Fruit fly (Drosophila melanogaster): ENCODE measurements around the gene CG2680.
A peak's percentile ranks its signal among the peaks of the same experiment; 100 is the strongest.

The CG2680 gene

DNA sequence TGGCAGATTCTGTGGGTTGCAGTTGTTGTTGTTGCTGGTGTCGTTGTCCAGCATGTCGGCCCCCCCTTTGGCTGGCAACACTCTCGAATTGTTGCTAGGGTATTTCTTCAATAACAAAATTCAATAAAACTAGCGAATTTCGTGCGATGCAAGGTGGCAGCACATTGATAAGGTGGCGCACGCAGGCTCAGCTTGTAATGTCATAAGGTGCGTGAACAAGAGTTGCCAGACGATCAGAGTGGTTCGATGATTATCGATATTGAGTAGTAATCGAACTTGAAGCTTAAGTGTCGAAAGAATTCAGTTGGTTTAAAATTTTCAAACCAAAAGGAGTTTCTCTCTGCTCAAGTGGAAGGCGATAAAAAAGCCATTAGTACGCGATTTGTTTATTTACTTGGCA, 12.9 kb upstream of the CG2680 start, which contains the start of gene CG2701 (continued):
- no peak for TF ChIP-seq MTF-1 (GFP tag; optimal IDR thresholded peaks at IDR 0.05; ENCODE audit: borderline replicate concordance)
- no peak for TF ChIP-seq CG32767 (GFP tag; IDR thresholded peaks at IDR 0.05)
- TF ChIP-seq D19B (GFP tag; optimal IDR thresholded peaks at IDR 0.05) = no peak
- TF ChIP-seq CG6854 (GFP tag; optimal IDR thresholded peaks at IDR 0.05) = no peak
- peak; percentile 67 for TF ChIP-seq ewg (GFP tag; optimal IDR thresholded peaks at IDR 0.05)
- peak; percentile 41; the same call in 1 of the 2 replicates for TF ChIP-seq CG3847 (GFP tag; IDR thresholded peaks at IDR 0.05)
- peak; percentile 39 for TF ChIP-seq her (GFP tag; optimal IDR thresholded peaks at IDR 0.05)
- TF ChIP-seq CG16813 (GFP tag; IDR thresholded peaks at IDR 0.05; ENCODE audit: partially characterized antibody) = peak; percentile 65
- TF ChIP-seq bbx (GFP tag; IDR thresholded peaks at IDR 0.05; ENCODE audit: partially characterized antibody) = peak; percentile 79
- peak; percentile 56; the same call in 1 of the 2 replicates for TF ChIP-seq hbn (GFP tag; IDR thresholded peaks at IDR 0.05; ENCODE audit: partially characterized antibody)
- no peak for TF ChIP-seq ap (GFP tag; IDR thresholded peaks at IDR 0.05)
- TF ChIP-seq nmo (GFP tag; optimal IDR thresholded peaks at IDR 0.05) = peak; percentile 13
- peak; percentile 2 for TF ChIP-seq CTCF (GFP tag; optimal IDR thresholded peaks at IDR 0.05)
- peak; percentile 13; the same call in 1 of the 4 replicates for TF ChIP-seq Gug (GFP tag; IDR thresholded peaks at IDR 0.05)
- peak; percentile 69 for TF ChIP-seq Dp (GFP tag; optimal IDR thresholded peaks at IDR 0.05)
- TF ChIP-seq sna (GFP tag; IDR thresholded peaks at IDR 0.05; ENCODE audit: partially characterized antibody) = peak; percentile 51; the same call in 1 of the 2 replicates
- TF ChIP-seq Dbx (GFP tag; IDR thresholded peaks at IDR 0.05) = 0 out of 3 replicates have a peak, but pooled peaks have one; percentile 36
- TF ChIP-seq phol (tag; optimal IDR thresholded peaks at IDR 0.05) = peak; percentile 11
- TF ChIP-seq CG14710 (tag; optimal IDR thresholded peaks at IDR 0.05) = peak; percentile 32
- peak; percentile 18 for TF ChIP-seq CG13624 (GFP tag; optimal IDR thresholded peaks at IDR 0.05)
- TF ChIP-seq ind (GFP tag; optimal IDR thresholded peaks at IDR 0.05) = peak; percentile 21
- peak; percentile 11 for TF ChIP-seq HLH54F (GFP tag; optimal IDR thresholded peaks at IDR 0.05)
- TF ChIP-seq CG6689 (GFP tag; IDR thresholded peaks at IDR 0.05) = peak; percentile 99
- no peak for TF ChIP-seq CG1024 (GFP tag; IDR thresholded peaks at IDR 0.05)
- TF ChIP-seq CG10267 (tag; optimal IDR thresholded peaks at IDR 0.05) = peak; percentile 9
- TF ChIP-seq YL-1 (GFP tag; optimal IDR thresholded peaks at IDR 0.05) = peak; percentile 57
- no peak for TF ChIP-seq vfl (GFP tag; optimal IDR thresholded peaks at IDR 0.05)
- peak; percentile 44 for TF ChIP-seq dm (GFP tag; optimal IDR thresholded peaks at IDR 0.05)
- peak; percentile 92 for TF ChIP-seq Dref (GFP tag; IDR thresholded peaks at IDR 0.05)
- peak; percentile 12 for TF ChIP-seq Elba2 (GFP tag; optimal IDR thresholded peaks at IDR 0.05)
- peak; percentile 85 for TF ChIP-seq pzg (GFP tag; optimal IDR thresholded peaks at IDR 0.05)
- peak; percentile 78 for TF ChIP-seq Neu2 (GFP tag; optimal IDR thresholded peaks at IDR 0.05; ENCODE audit: borderline replicate concordance)
- no peak for TF ChIP-seq hth (optimal IDR thresholded peaks at IDR 0.05)
- TF ChIP-seq CG14050 (GFP tag; IDR thresholded peaks at IDR 0.05) = no peak
- no peak for TF ChIP-seq CG3726 (GFP tag; IDR thresholded peaks at IDR 0.05)
- TF ChIP-seq ERR (GFP tag; optimal IDR thresholded peaks at IDR 0.05) = peak; percentile 6
- peak; percentile 54; the same call in 2 of the 3 replicates for TF ChIP-seq vnd (GFP tag; IDR thresholded peaks at IDR 0.05; ENCODE audit: partially characterized antibody)
- no peak for TF ChIP-seq tll (GFP tag; optimal IDR thresholded peaks at IDR 0.05)
- TF ChIP-seq hb (GFP tag; IDR thresholded peaks at IDR 0.05; ENCODE audit: partially characterized antibody) = peak; percentile 61; the same call in 1 of the 3 replicates
- peak; percentile 35 for TF ChIP-seq mam (GFP tag; optimal IDR thresholded peaks at IDR 0.05)
- peak; percentile 58 for TF ChIP-seq inv (GFP tag; IDR thresholded peaks at IDR 0.05; ENCODE audit: partially characterized antibody)
- peak; percentile 25 for TF ChIP-seq jumu (GFP tag; optimal IDR thresholded peaks at IDR 0.05)
- TF ChIP-seq CG8765 (GFP tag; IDR thresholded peaks at IDR 0.05) = no peak
- TF ChIP-seq Ets65A (GFP tag) = peak; percentile 88
- TF ChIP-seq CG15514 (GFP tag; optimal IDR thresholded peaks at IDR 0.05) = peak; percentile 96
- TF ChIP-seq Hr39 (optimal IDR thresholded peaks at IDR 0.05) = no peak
- TF ChIP-seq CG8944 (GFP tag; optimal IDR thresholded peaks at IDR 0.05) = peak; percentile 24
- TF ChIP-seq gfzf (GFP tag; optimal IDR thresholded peaks at IDR 0.05) = peak; percentile 32
- TF ChIP-seq MBD-R2 (GFP tag; IDR thresholded peaks at IDR 0.05) = peak; percentile 95
- TF ChIP-seq CG4820 (GFP tag; optimal IDR thresholded peaks at IDR 0.05) = no peak
- no peak for TF ChIP-seq Spps (tag; optimal IDR thresholded peaks at IDR 0.05)

Data from whole organism, embryonic.